Fruit fly (Drosophila melanogaster) whole organism, embryonic: Measurements from ENCODE around the gene Ing3.

Experiments used
- Aef1 ChIP-seq: fragments of 200-800 bp; sonication (Bioruptor generic); IDR thresholded peaks from 3 replicates; pipeline ENCODE4 v1.3.6; 2022; ENCODE audit warnings: missing biosample characterization, missing genetic modification characterization
- CG10267 ChIP-seq: fragments of 200-800 bp; sonication (Bioruptor generic); optimal IDR thresholded peaks from 2 replicates; lab custom pipeline; 2018; ENCODE audit warnings: missing biosample characterization, mild to moderate bottlenecking, missing genetic modification characterization, moderate library complexity
- CG11723 ChIP-seq: fragments of 200-800 bp; sonication (Bioruptor generic); optimal IDR thresholded peaks from 2 replicates; lab custom pipeline; 2017; ENCODE audit warnings: missing biosample characterization, mild to moderate bottlenecking, missing genetic modification characterization
- CG12659 ChIP-seq: fragments of 200-800 bp; sonication (Bioruptor generic); optimal IDR thresholded peaks from 3 replicates; lab custom pipeline; 2017; ENCODE audit warnings: mild to moderate bottlenecking, missing biosample characterization, missing genetic modification reagents, missing genetic modification characterization
- CG12744 ChIP-seq: fragments of 200-800 bp; sonication (Bioruptor generic); optimal IDR thresholded peaks from 2 replicates; lab custom pipeline; 2016; ENCODE audit warnings: missing biosample characterization, missing genetic modification characterization
- CG14441 ChIP-seq: fragments of 200-800 bp; sonication (Bioruptor generic); IDR thresholded peaks from 2 replicates; pipeline ENCODE4 v1.3.6; 2022; ENCODE audit warnings: missing biosample characterization, missing genetic modification characterization
- CG15601 ChIP-seq: fragments of 200-800 bp; sonication (Bioruptor generic); optimal IDR thresholded peaks from 3 replicates; lab custom pipeline; 2019; ENCODE audit warnings: missing biosample characterization, mild to moderate bottlenecking, missing genetic modification characterization, moderate library complexity
- CG1602 ChIP-seq: fragments of 200-800 bp; sonication (Bioruptor generic); optimal IDR thresholded peaks from 3 replicates; lab custom pipeline; 2016; ENCODE audit warnings: missing biosample characterization, missing genetic modification characterization
- CG1603 ChIP-seq: fragments of 200-800 bp; sonication (Bioruptor generic); optimal IDR thresholded peaks from 2 replicates; lab custom pipeline; 2019; ENCODE audit warnings: missing biosample characterization, mild to moderate bottlenecking, missing genetic modification characterization, moderate library complexity
- CG16813 ChIP-seq: fragments of 200-800 bp; sonication (Bioruptor generic); IDR thresholded peaks from 3 replicates; pipeline ENCODE4 v1.3.6; 2022; ENCODE audit warnings: missing biosample characterization, missing genetic modification characterization; ENCODE audit not compliant: partially characterized antibody
- CG3407 ChIP-seq: fragments of 200-800 bp; sonication (Bioruptor generic); optimal IDR thresholded peaks from 2 replicates; lab custom pipeline; 2018; ENCODE audit warnings: missing biosample characterization, mild to moderate bottlenecking, missing genetic modification characterization
- CG4282 ChIP-seq: fragments of 200-800 bp; sonication (Bioruptor generic); optimal IDR thresholded peaks from 2 replicates; lab custom pipeline; 2016; ENCODE audit warnings: missing biosample characterization, missing genetic modification characterization
- CG4360 ChIP-seq: fragments of 200-800 bp; sonication (Bioruptor generic); IDR thresholded peaks from 2 replicates; pipeline ENCODE4 v1.3.6; 2022; ENCODE audit warnings: missing biosample characterization, missing genetic modification characterization
- CG5245 ChIP-seq: fragments of 200-800 bp; sonication (Bioruptor generic); optimal IDR thresholded peaks from 3 replicates; lab custom pipeline; 2016; ENCODE audit warnings: missing biosample characterization, missing genetic modification characterization
- CG6689 ChIP-seq: fragments of 200-800 bp; sonication (Bioruptor generic); IDR thresholded peaks from 2 replicates; pipeline ENCODE4 v1.3.6; 2022; ENCODE audit warnings: missing biosample characterization, missing genetic modification characterization
- CG6854 ChIP-seq: fragments of 200-800 bp; sonication (Bioruptor generic); optimal IDR thresholded peaks from 3 replicates; lab custom pipeline; 2017; ENCODE audit warnings: missing biosample characterization, mild to moderate bottlenecking, missing genetic modification characterization
- CG8281 ChIP-seq: fragments of 200-800 bp; sonication (Bioruptor generic); optimal IDR thresholded peaks from 2 replicates; lab custom pipeline; 2018; ENCODE audit warnings: missing biosample characterization, mild to moderate bottlenecking, missing genetic modification characterization, moderate library complexity
- CG8388 ChIP-seq: fragments of 200-800 bp; sonication (Bioruptor generic); optimal IDR thresholded peaks from 2 replicates; lab custom pipeline; 2019; ENCODE audit warnings: missing biosample characterization, mild to moderate bottlenecking, missing genetic modification characterization, moderate library complexity
- CG9609 ChIP-seq: fragments of 200-800 bp; sonication (Bioruptor generic); optimal IDR thresholded peaks from 3 replicates; lab custom pipeline; 2016; ENCODE audit warnings: missing biosample characterization, missing genetic modification characterization
- CG9797 ChIP-seq: fragments of 200-800 bp; sonication (Bioruptor generic); optimal IDR thresholded peaks from 3 replicates; lab custom pipeline; 2018; ENCODE audit warnings: missing biosample characterization, mild to moderate bottlenecking, missing genetic modification characterization
- CG9876 ChIP-seq: fragments of 200-800 bp; sonication (Bioruptor generic); optimal IDR thresholded peaks from 2 replicates; lab custom pipeline; 2016; ENCODE audit warnings: missing biosample characterization, missing genetic modification characterization
- Camta ChIP-seq: fragments of 200-800 bp; sonication (Bioruptor generic); optimal IDR thresholded peaks from 2 replicates; lab custom pipeline; 2016; ENCODE audit warnings: missing biosample characterization, missing genetic modification characterization
- CoRest ChIP-seq: fragments of 200-800 bp; sonication (Bioruptor generic); optimal IDR thresholded peaks from 3 replicates; lab custom pipeline; 2018; ENCODE audit warnings: missing biosample characterization, mild to moderate bottlenecking, missing genetic modification characterization, moderate library complexity
- Dip3 ChIP-seq: fragments of 200-800 bp; sonication (Bioruptor generic); optimal IDR thresholded peaks from 3 replicates; lab custom pipeline; 2016; ENCODE audit warnings: missing biosample characterization, missing genetic modification characterization
- Fer1 ChIP-seq: fragments of 200-800 bp; sonication (Bioruptor generic); optimal IDR thresholded peaks from 2 replicates; lab custom pipeline; 2017; ENCODE audit warnings: missing biosample characterization, mild to moderate bottlenecking, missing genetic modification characterization
- Fer3 ChIP-seq: fragments of 200-800 bp; sonication (Bioruptor generic); optimal IDR thresholded peaks from 2 replicates; lab custom pipeline; 2018; ENCODE audit warnings: missing biosample characterization, mild to moderate bottlenecking, missing genetic modification characterization, moderate library complexity
- H15 ChIP-seq: fragments of 200-800 bp; sonication (Bioruptor generic); IDR thresholded peaks from 3 replicates; pipeline ENCODE4 v1.3.6; 2022; ENCODE audit warnings: missing biosample characterization, missing genetic modification characterization
- HLHmδ ChIP-seq: fragments of 200-800 bp; sonication (Bioruptor generic); optimal IDR thresholded peaks from 2 replicates; lab custom pipeline; 2018; ENCODE audit warnings: missing biosample characterization, mild to moderate bottlenecking, missing genetic modification characterization, moderate library complexity
- MTF-1 ChIP-seq: fragments of 200-800 bp; sonication (Bioruptor generic); optimal IDR thresholded peaks from 2 replicates; lab custom pipeline; 2018; ENCODE audit warnings: missing biosample characterization, mild to moderate bottlenecking, missing genetic modification characterization, borderline replicate concordance
- NFAT ChIP-seq: fragments of 200-800 bp; sonication (Bioruptor generic); IDR thresholded peaks from 2 replicates; pipeline ENCODE4 v1.3.6; 2022; ENCODE audit warnings: missing biosample characterization, missing genetic modification characterization
- Optix ChIP-seq: fragments of 200-800 bp; sonication (Bioruptor generic); IDR thresholded peaks from 3 replicates; pipeline ENCODE4 v1.3.6; 2022; ENCODE audit warnings: missing biosample characterization, missing genetic modification characterization
- Rfx ChIP-seq: fragments of 200-800 bp; sonication (Bioruptor generic); IDR thresholded peaks from 2 replicates; pipeline ENCODE4 v1.3.6; 2022; ENCODE audit warnings: missing biosample characterization, missing genetic modification characterization
- Stat92E ChIP-seq, 3 experiments: fragments of >200 bp in 2 of 3; fragments of 200-800 bp in 1 of 3; sonication (Bioruptor generic) in 1 of 3; optimal IDR thresholded peaks; 2 replicates each; lab custom pipeline; 2017 to 2019; ENCODE audit warnings: missing biosample characterization in 3 of 3, missing genetic modification characterization in 3 of 3, mild to moderate bottlenecking in 1 of 3, moderate library complexity in 1 of 3
- YL-1 ChIP-seq: fragments of 200-800 bp; sonication (Bioruptor generic); optimal IDR thresholded peaks from 3 replicates; lab custom pipeline; 2017; ENCODE audit warnings: missing biosample characterization, mild to moderate bottlenecking, missing genetic modification characterization
- az2 ChIP-seq: fragments of 200-800 bp; sonication (Bioruptor generic); optimal IDR thresholded peaks from 3 replicates; lab custom pipeline; 2016; ENCODE audit warnings: missing biosample characterization, missing genetic modification characterization
- cato ChIP-seq: fragments of 200-800 bp; sonication (Bioruptor generic); optimal IDR thresholded peaks from 2 replicates; lab custom pipeline; 2016; ENCODE audit warnings: missing biosample characterization, missing genetic modification characterization, borderline replicate concordance
- croc ChIP-seq: fragments of 200-800 bp; sonication (Bioruptor generic); conservative IDR thresholded peaks from 3 replicates; pipeline ENCODE4 v1.3.6; 2022; ENCODE audit warnings: missing biosample characterization, missing genetic modification characterization
- disco-r ChIP-seq: fragments of 200-800 bp; sonication (Bioruptor generic); optimal IDR thresholded peaks from 2 replicates; lab custom pipeline; 2016; ENCODE audit warnings: missing biosample characterization, missing genetic modification characterization
- dm ChIP-seq: fragments of 200-800 bp; sonication (Bioruptor generic); optimal IDR thresholded peaks from 3 replicates; lab custom pipeline; 2016; ENCODE audit warnings: missing biosample characterization, missing genetic modification characterization
- gt ChIP-seq: fragments of 200-800 bp; sonication (Bioruptor generic); IDR thresholded peaks from 2 replicates; pipeline ENCODE4 v1.3.6; 2022; ENCODE audit warnings: missing biosample characterization, missing genetic modification characterization
- h ChIP-seq: fragments of >200 bp; optimal IDR thresholded peaks from 2 replicates; lab custom pipeline; 2017
- her ChIP-seq: fragments of 200-800 bp; sonication (Bioruptor generic); optimal IDR thresholded peaks from 2 replicates; lab custom pipeline; 2016; ENCODE audit warnings: missing biosample characterization, missing genetic modification characterization
- klu ChIP-seq: fragments of 200-800 bp; sonication (Bioruptor generic); IDR thresholded peaks from 2 replicates; pipeline ENCODE4 v1.3.6; 2022; ENCODE audit warnings: missing biosample characterization, missing genetic modification characterization
- pnt ChIP-seq: fragments of 200-800 bp; sonication (Bioruptor generic); optimal IDR thresholded peaks from 3 replicates; lab custom pipeline; 2016; ENCODE audit warnings: missing biosample characterization, missing genetic modification characterization
- ro ChIP-seq: fragments of 200-800 bp; sonication (Bioruptor generic); IDR thresholded peaks from 2 replicates; pipeline ENCODE4 v1.3.6; 2022; ENCODE audit warnings: missing biosample characterization, missing genetic modification characterization
- row ChIP-seq: fragments of 200-800 bp; sonication (Bioruptor generic); IDR thresholded peaks from 3 replicates; pipeline ENCODE4 v1.3.6; 2022; ENCODE audit warnings: missing biosample characterization, missing genetic modification characterization
- slbo ChIP-seq: fragments of 200-800 bp; sonication (Bioruptor generic); IDR thresholded peaks from 2 replicates; pipeline ENCODE4 v1.3.6; 2022; ENCODE audit warnings: missing biosample characterization, missing genetic modification characterization
- sqz ChIP-seq: fragments of 200-800 bp; sonication (Bioruptor generic); optimal IDR thresholded peaks from 3 replicates; lab custom pipeline; 2018; ENCODE audit warnings: missing biosample characterization, mild to moderate bottlenecking, missing genetic modification characterization
- sr ChIP-seq: fragments of 200-800 bp; sonication (Bioruptor generic); IDR thresholded peaks from 3 replicates; pipeline ENCODE4 v1.3.6; 2022; ENCODE audit warnings: missing biosample characterization, missing genetic modification characterization
- tap ChIP-seq: fragments of 200-800 bp; optimal IDR thresholded peaks from 3 replicates; lab custom pipeline; 2019; ENCODE audit warnings: missing biosample characterization, mild to moderate bottlenecking, missing genetic modification characterization, moderate library complexity
- z ChIP-seq: fragments of 200-800 bp; sonication (Bioruptor generic); IDR thresholded peaks from 3 replicates; pipeline ENCODE4 v1.3.6; 2022; ENCODE audit warnings: missing biosample characterization, missing genetic modification characterization

Gene Ing3

dm6 chrX:18644890-18645289, 8.0 kb downstream of the Ing3 start (continued):
- TF ChIP-seq Dip3 (GFP tag; lab: Kevin White, UChicago) = peak; percentile 68
- TF ChIP-seq CG8388 (GFP tag; lab: Kevin White, UChicago) = peak; percentile 84
- TF ChIP-seq CG15601 (tag; lab: Kevin White, UChicago) = peak; percentile 81
- peak; percentile 64 for TF ChIP-seq CG11723 (GFP tag; lab: Kevin White, UChicago)
- TF ChIP-seq CG9797 (GFP tag; lab: Kevin White, UChicago) = no peak
- TF ChIP-seq ro (GFP tag; lab: Robert Waterston, UW) = no peak
- TF ChIP-seq row (GFP tag; lab: Robert Waterston, UW) = peak; percentile 87
- peak; percentile 48 for TF ChIP-seq CG12744 (GFP tag; lab: Kevin White, UChicago)
- TF ChIP-seq z (GFP tag; lab: Robert Waterston, UW) = no peak
- no peak for TF ChIP-seq CG4282 (GFP tag; lab: Kevin White, UChicago)
- 0 out of 3 replicates have a peak, but pooled peaks have one; percentile 28 for TF ChIP-seq sr (GFP tag; lab: Robert Waterston, UW)
- TF ChIP-seq CG14441 = peak; percentile 81
- TF ChIP-seq CG8281 (tag; lab: Kevin White, UChicago) = peak; percentile 59
- TF ChIP-seq HLHmδ = no peak
- peak; percentile 58 for TF ChIP-seq disco-r (GFP tag; lab: Kevin White, UChicago)
- TF ChIP-seq pnt = peak; percentile 68
- no peak for TF ChIP-seq CG9876
- TF ChIP-seq slbo (GFP tag; lab: Robert Waterston, UW) = peak; percentile 70; the same call in 1 of the 2 replicates
- TF ChIP-seq CG1602 = peak; percentile 72
- peak; percentile 86 for TF ChIP-seq CoRest
- peak; percentile 88 for TF ChIP-seq Fer3
- TF ChIP-seq sqz (GFP tag; lab: Kevin White, UChicago) = peak; percentile 84
- TF ChIP-seq Optix = peak; percentile 74
- peak; percentile 63 for TF ChIP-seq CG6854 (GFP tag; lab: Kevin White, UChicago)
- peak; percentile 78 for TF ChIP-seq Rfx
- TF ChIP-seq CG12659 (GFP tag; lab: Kevin White, UChicago) = peak; percentile 84
- TF ChIP-seq CG5245 (GFP tag; lab: Kevin White, UChicago) = peak; percentile 74
- peak; percentile 62 for TF ChIP-seq Camta (GFP tag; lab: Kevin White, UChicago)
- TF ChIP-seq az2 (GFP tag; lab: Kevin White, UChicago) = peak; percentile 84
- TF ChIP-seq her (GFP tag; lab: Kevin White, UChicago) = peak; percentile 57
- TF ChIP-seq CG9609 (GFP tag; lab: Kevin White, UChicago) = peak; percentile 52
- peak; percentile 69; the same call in 2 of the 3 replicates for TF ChIP-seq H15 (GFP tag; lab: Robert Waterston, UW)
- peak; percentile 20; the same call in 1 of the 2 replicates for TF ChIP-seq klu (GFP tag; lab: Robert Waterston, UW)
- TF ChIP-seq MTF-1 (GFP tag; lab: Kevin White, UChicago) = peak; percentile 76
- no peak for TF ChIP-seq h (lab: Kevin White, UChicago)
- 0 out of 2 replicates have a peak, but pooled peaks have one; percentile 33 for TF ChIP-seq CG4360 (GFP tag; lab: Robert Waterston, UW)
- TF ChIP-seq cato (GFP tag; lab: Kevin White, UChicago) = peak; percentile 73
- peak; percentile 89 for TF ChIP-seq tap (tag; lab: Kevin White, UChicago)
- TF ChIP-seq NFAT (GFP tag; lab: Robert Waterston, UW) = peak; percentile 36; the same call in 1 of the 2 replicates
- TF ChIP-seq CG10267 (tag; lab: Kevin White, UChicago) = peak; percentile 65
- no peak for TF ChIP-seq Stat92E (GFP tag; optimal IDR thresholded peaks at IDR 0.05; lab: Kevin White, UChicago)
- TF ChIP-seq dm (GFP tag; lab: Kevin White, UChicago) = peak; percentile 47
- TF ChIP-seq YL-1 (GFP tag; lab: Kevin White, UChicago) = peak; percentile 15
- peak; percentile 90 for TF ChIP-seq CG1603 (tag; lab: Kevin White, UChicago)
- TF ChIP-seq croc (GFP tag; lab: Robert Waterston, UW) = peak; percentile 63; the same call in 2 of the 3 replicates
- TF ChIP-seq Aef1 (GFP tag; lab: Robert Waterston, UW) = no peak; the same call in 1 of the 3 replicates
- peak; percentile 90 for TF ChIP-seq Fer1
- no peak for TF ChIP-seq CG16813
- peak; percentile 68 for TF ChIP-seq CG3407 (GFP tag; lab: Kevin White, UChicago)
- peak; percentile 72 for TF ChIP-seq CG6689 (GFP tag; lab: Robert Waterston, UW)
- TF ChIP-seq gt (GFP tag; lab: Robert Waterston, UW) = peak; percentile 53; the same call in 1 of the 2 replicates
